Fruit fly (Drosophila melanogaster) whole organism, wandering third instar larva: ENCODE results near the gene Cpr64Ab.

Experiments used
- Abd-B ChIP-seq: fragments of >200 bp; optimal IDR thresholded peaks from 2 replicates; lab custom pipeline; 2017; ENCODE audit warnings: missing biosample characterization, missing genetic modification characterization
- Dfd ChIP-seq: fragments of >200 bp; optimal IDR thresholded peaks from 2 replicates; lab custom pipeline; 2017; ENCODE audit warnings: missing biosample characterization, missing genetic modification characterization
- Hr78 ChIP-seq: fragments of >200 bp; optimal IDR thresholded peaks from 2 replicates; lab custom pipeline; 2017; ENCODE audit warnings: missing biosample characterization, missing genetic modification characterization
- Hr83 ChIP-seq: fragments of 200-300 bp; sonication (Bioruptor generic); optimal IDR thresholded peaks from 2 replicates; lab custom pipeline; 2016; ENCODE audit warnings: missing biosample characterization, mild to moderate bottlenecking, missing genetic modification characterization, moderate library complexity; ENCODE audit not compliant: poor library complexity, severe bottlenecking
- OdsH ChIP-seq: fragments of 200-800 bp; sonication (Bioruptor generic); optimal IDR thresholded peaks from 2 replicates; lab custom pipeline; 2016; ENCODE audit warnings: missing biosample characterization, mild to moderate bottlenecking, missing genetic modification characterization
- h ChIP-seq: fragments of 200-800 bp; sonication (Bioruptor generic); optimal IDR thresholded peaks from 3 replicates; lab custom pipeline; 2016; ENCODE audit warnings: missing biosample characterization, mild to moderate bottlenecking, missing genetic modification characterization
- psq ChIP-seq: fragments of 200-800 bp; sonication (Bioruptor generic); optimal IDR thresholded peaks from 3 replicates; lab custom pipeline; 2017; ENCODE audit warnings: missing biosample characterization, mild to moderate bottlenecking, missing genetic modification characterization, moderate library complexity
- sv ChIP-seq: fragments of 200-800 bp; sonication (Bioruptor generic); optimal IDR thresholded peaks from 3 replicates; lab custom pipeline; 2016; ENCODE audit warnings: missing biosample characterization, missing genetic modification characterization

DNA sequence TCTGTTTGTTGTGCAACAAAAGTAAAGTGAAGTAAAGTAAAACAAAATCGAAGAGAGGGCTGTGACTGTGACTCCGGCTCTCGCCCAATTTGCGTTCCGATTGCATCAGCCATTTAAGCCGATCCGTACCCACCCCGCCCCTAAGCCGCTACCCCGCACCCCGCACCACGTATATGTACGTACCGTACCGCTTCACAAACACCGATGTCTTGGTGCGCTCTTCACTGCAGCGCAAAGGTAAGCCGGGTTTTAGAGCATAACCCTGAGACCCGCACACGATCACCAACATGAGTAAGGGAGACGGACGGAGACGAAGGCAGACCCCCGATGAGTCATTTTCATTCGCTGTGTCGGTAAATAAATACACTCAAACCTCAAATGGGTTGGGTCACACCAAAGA is 20.9 kb upstream of the Cpr64Ab start:
- TF ChIP-seq Hr83 (no peak), h (GFP tag; lab: Kevin White, UChicago) (no peak), Abd-B (GFP tag; lab: Kevin White, UChicago) (no peak), psq (GFP tag; lab: Kevin White, UChicago) (no peak), Hr78 (GFP tag; lab: Kevin White, UChicago) (no peak), OdsH (GFP tag; lab: Kevin White, UChicago) (no peak), sv (GFP tag; lab: Kevin White, UChicago) (no peak), Dfd (GFP tag; lab: Kevin White, UChicago) (no peak)
